Fruit fly (Drosophila melanogaster) whole organism, pupa: ENCODE data around the gene alpha-Est5.

ENCODE experiments used
- CG10348 ChIP-seq: fragments of 200-800 bp; sonication (Bioruptor generic); IDR thresholded peaks from 2 replicates; pipeline ENCODE4 v1.3.6; 2022; ENCODE audit warnings: missing biosample characterization, missing genetic modification characterization
- CG12605 ChIP-seq: fragments of 200-800 bp; sonication (Bioruptor generic); IDR thresholded peaks from 2 replicates; pipeline ENCODE4 v1.3.6; 2022; ENCODE audit warnings: missing biosample characterization, missing genetic modification characterization
- CG13204 ChIP-seq: fragments of 200-800 bp; sonication (Bioruptor generic); optimal IDR thresholded peaks from 2 replicates; lab custom pipeline; 2018; ENCODE audit warnings: missing biosample characterization, mild to moderate bottlenecking, missing genetic modification characterization, moderate library complexity
- CG14655 ChIP-seq: fragments of 200-800 bp; sonication (Bioruptor generic); optimal IDR thresholded peaks from 3 replicates; lab custom pipeline; 2017; ENCODE audit warnings: mild to moderate bottlenecking, missing biosample characterization, missing genetic modification reagents, missing genetic modification characterization
- CG15710 ChIP-seq: fragments of 200-800 bp; sonication (Bioruptor generic); optimal IDR thresholded peaks from 2 replicates; lab custom pipeline; 2018; ENCODE audit warnings: missing biosample characterization, mild to moderate bottlenecking, missing genetic modification characterization, moderate library complexity
- CG17806 ChIP-seq: fragments of 200-800 bp; sonication (Bioruptor generic); optimal IDR thresholded peaks from 2 replicates; lab custom pipeline; 2018; ENCODE audit warnings: missing biosample characterization, mild to moderate bottlenecking, missing genetic modification characterization, moderate library complexity
- CG32121 ChIP-seq: fragments of 200-800 bp; sonication (Bioruptor generic); IDR thresholded peaks from 2 replicates; pipeline ENCODE4 v1.3.6; 2022; ENCODE audit warnings: missing biosample characterization, missing genetic modification characterization
- CG34367 ChIP-seq: fragments of 200-800 bp; sonication (Bioruptor generic); optimal IDR thresholded peaks from 2 replicates; lab custom pipeline; 2018; ENCODE audit warnings: missing biosample characterization, mild to moderate bottlenecking, missing genetic modification characterization
- CG4496 ChIP-seq: fragments of 200-800 bp; sonication (Bioruptor generic); IDR thresholded peaks from 3 replicates; pipeline ENCODE4 v1.3.6; 2022; ENCODE audit warnings: missing biosample characterization, missing genetic modification characterization
- CG8159 ChIP-seq: fragments of 200-800 bp; sonication (Bioruptor generic); optimal IDR thresholded peaks from 3 replicates; lab custom pipeline; 2018; ENCODE audit warnings: missing biosample characterization, mild to moderate bottlenecking, missing genetic modification characterization, moderate library complexity
- CG8301 ChIP-seq: fragments of 200-800 bp; sonication (Bioruptor generic); optimal IDR thresholded peaks from 2 replicates; lab custom pipeline; 2018; ENCODE audit warnings: missing biosample characterization, mild to moderate bottlenecking, missing genetic modification characterization
- CG9948 ChIP-seq: fragments of 200-800 bp; sonication (Bioruptor generic); optimal IDR thresholded peaks from 2 replicates; lab custom pipeline; 2018; ENCODE audit warnings: missing biosample characterization, mild to moderate bottlenecking, missing genetic modification characterization, moderate library complexity
- D1 ChIP-seq: fragments of 200-800 bp; sonication (Bioruptor generic); optimal IDR thresholded peaks from 2 replicates; lab custom pipeline; 2018; ENCODE audit warnings: missing biosample characterization, mild to moderate bottlenecking, missing genetic modification characterization, moderate library complexity
- EcR ChIP-seq: fragments of 200-800 bp; sonication (Bioruptor generic); optimal IDR thresholded peaks from 3 replicates; lab custom pipeline; 2019; ENCODE audit warnings: missing biosample characterization, missing genetic modification characterization, mild to moderate bottlenecking, moderate library complexity, missing genetic modification reagents
- Ets98B ChIP-seq: fragments of 200-800 bp; sonication (Bioruptor generic); IDR thresholded peaks from 2 replicates; pipeline ENCODE4 v1.3.6; 2022; ENCODE audit warnings: missing biosample characterization, missing genetic modification characterization
- Pif1A ChIP-seq: fragments of 200-800 bp; sonication (Bioruptor generic); optimal IDR thresholded peaks from 3 replicates; lab custom pipeline; 2016; ENCODE audit warnings: missing biosample characterization, missing genetic modification characterization
- Pif1B ChIP-seq: fragments of 200-800 bp; sonication (Bioruptor generic); optimal IDR thresholded peaks from 3 replicates; lab custom pipeline; 2016; ENCODE audit warnings: missing biosample characterization, missing genetic modification characterization
- Snoo ChIP-seq: fragments of 200-800 bp; sonication (Bioruptor generic); optimal IDR thresholded peaks from 3 replicates; lab custom pipeline; 2017; ENCODE audit warnings: missing biosample characterization, mild to moderate bottlenecking, missing genetic modification characterization, inconsistent platforms
- fd96Ca ChIP-seq: fragments of 200-800 bp; sonication (Bioruptor generic); IDR thresholded peaks from 3 replicates; pipeline ENCODE4 v1.3.6; 2022; ENCODE audit warnings: missing biosample characterization, missing genetic modification characterization
- gl ChIP-seq: fragments of 200-800 bp; sonication (Bioruptor generic); optimal IDR thresholded peaks from 2 replicates; lab custom pipeline; 2018; ENCODE audit warnings: missing biosample characterization, mild to moderate bottlenecking, missing genetic modification characterization
- rn ChIP-seq: fragments of 200-800 bp; sonication (Bioruptor generic); IDR thresholded peaks from 2 replicates; pipeline ENCODE4 v1.3.6; 2022; ENCODE audit warnings: missing biosample characterization, missing genetic modification characterization

Gene alpha-Est5

dm6 chr3R:7538435-7538834 is 2.2 kb upstream of the alpha-Est5 start, which contains the start of gene alpha-Est4:
Gene alpha-Est4 (minus strand): TSS chr3R:7538615.
- no peak for TF ChIP-seq fd96Ca (GFP tag; lab: Robert Waterston, UW)
- no peak for TF ChIP-seq CG4496
- TF ChIP-seq EcR (GFP tag; lab: Kevin White, UChicago) = no peak
- no peak for TF ChIP-seq CG10348 (GFP tag; lab: Robert Waterston, UW)
- no peak for TF ChIP-seq CG17806
- TF ChIP-seq Snoo (tag; lab: Kevin White, UChicago) = no peak
- no peak for TF ChIP-seq gl

- TF ChIP-seq D1 (no peak), gl (no peak), CG8159 (no peak), Pif1A (no peak)
Observed at dm6 chr3R:7535606-7536005, 584 bp downstream of the alpha-Est5 start.

DNA sequence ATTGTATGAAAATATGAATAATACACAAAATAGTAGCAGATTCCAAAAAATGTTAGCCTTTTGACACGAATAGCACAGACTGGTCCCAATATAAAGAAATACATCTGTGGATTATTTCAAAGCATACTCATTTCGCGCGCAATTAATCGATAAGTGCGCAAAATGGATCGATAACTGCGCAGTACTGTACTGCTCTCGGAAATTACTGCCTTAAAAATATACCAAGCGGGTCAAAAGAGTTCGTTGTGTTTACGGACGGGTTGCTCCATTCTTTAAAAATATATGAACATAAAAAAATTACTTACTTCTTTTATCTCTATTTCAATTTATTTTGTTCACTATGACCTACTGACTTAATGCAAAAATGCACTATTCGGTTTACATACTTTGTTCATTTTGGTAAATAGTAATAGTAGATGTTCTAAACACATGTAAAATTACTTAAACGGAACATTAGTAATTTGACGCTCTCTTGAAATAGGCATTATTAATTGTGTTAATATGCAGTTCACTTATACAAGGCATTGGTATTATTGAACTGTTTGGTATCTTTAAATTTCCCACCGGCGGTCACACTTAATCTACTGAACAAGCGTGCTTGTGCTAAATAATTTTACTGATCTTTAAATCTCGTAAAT is 5.9 kb downstream of the alpha-Est5 start, which contains the start of the genes Rtnl2 and alphaTub84D:
Rtnl2 (minus strand) TSS at position 58 of the 638 bp plus-strand sequence.
alphaTub84D (plus strand) TSS at position 570 of the 638 bp plus-strand sequence.
- no peak for TF ChIP-seq CG4496
- no peak for TF ChIP-seq CG13204 (GFP tag; lab: Kevin White, UChicago)
- TF ChIP-seq CG8301 (tag; lab: Kevin White, UChicago) = no peak
- no peak for TF ChIP-seq D1
- no peak for TF ChIP-seq Snoo (tag; lab: Kevin White, UChicago)
- no peak for TF ChIP-seq CG9948 (tag; lab: Kevin White, UChicago)
- TF ChIP-seq gl = no peak
- TF ChIP-seq CG8159 = no peak
- TF ChIP-seq Pif1A = no peak
- no peak for TF ChIP-seq CG34367 (tag; lab: Kevin White, UChicago)
- TF ChIP-seq CG32121 (GFP tag; lab: Robert Waterston, UW) = no peak
- TF ChIP-seq CG14655 (GFP tag; lab: Kevin White, UChicago) = no peak
- no peak for TF ChIP-seq Pif1B (GFP tag; lab: Kevin White, UChicago)
- no peak for TF ChIP-seq Ets98B
- TF ChIP-seq CG10348 (GFP tag; lab: Robert Waterston, UW) = no peak
- no peak for TF ChIP-seq fd96Ca (GFP tag; lab: Robert Waterston, UW)
- TF ChIP-seq CG15710 = no peak

dm6 chr3R:7528677-7529076 is 7.5 kb downstream of the alpha-Est5 start, which contains the start of gene alpha-Est6:
Gene alpha-Est6 (minus strand): TSS chr3R:7528777.
- TF ChIP-seq CG17806 (no peak), EcR (GFP tag; lab: Kevin White, UChicago) (no peak), CG14655 (GFP tag; lab: Kevin White, UChicago) (no peak), Pif1A (no peak), CG9948 (tag; lab: Kevin White, UChicago) (no peak), CG8159 (no peak), D1 (no peak), CG13204 (GFP tag; lab: Kevin White, UChicago) (no peak), rn (GFP tag; lab: Robert Waterston, UW) (no peak)
- TF ChIP-seq, all 21 proteins: peak for 0

DNA sequence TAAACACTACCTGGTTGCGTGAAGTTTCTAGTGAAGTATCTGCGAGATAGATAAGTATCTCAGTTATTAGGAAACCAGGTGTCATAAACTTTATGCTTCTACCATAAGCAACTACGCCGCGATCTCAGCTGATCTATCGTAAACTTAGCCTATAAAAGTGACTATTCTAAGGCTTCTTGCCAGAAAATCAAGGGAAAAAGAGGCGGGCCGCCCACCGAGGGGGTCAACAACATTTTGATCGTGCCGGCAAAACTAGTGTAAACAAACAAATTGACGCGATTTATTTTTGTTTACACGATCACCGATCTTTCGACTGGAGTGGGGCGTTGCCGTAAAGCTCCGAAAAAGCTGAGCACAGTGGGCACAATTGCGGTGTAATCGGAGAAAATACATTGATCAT is 12.0 kb downstream of the alpha-Est5 start:
- TF ChIP-seq gl = no peak
- no peak for TF ChIP-seq Pif1A
- TF ChIP-seq D1 = no peak
- no peak for TF ChIP-seq CG34367 (tag; lab: Kevin White, UChicago)
- no peak for TF ChIP-seq EcR (GFP tag; lab: Kevin White, UChicago)
- no peak for TF ChIP-seq CG8301 (tag; lab: Kevin White, UChicago)
- no peak for TF ChIP-seq Pif1B (GFP tag; lab: Kevin White, UChicago)
- no peak for TF ChIP-seq CG17806
- no peak for TF ChIP-seq rn (GFP tag; lab: Robert Waterston, UW)
- TF ChIP-seq CG8159 = no peak
- TF ChIP-seq, all 21 proteins: peak for 0

DNA sequence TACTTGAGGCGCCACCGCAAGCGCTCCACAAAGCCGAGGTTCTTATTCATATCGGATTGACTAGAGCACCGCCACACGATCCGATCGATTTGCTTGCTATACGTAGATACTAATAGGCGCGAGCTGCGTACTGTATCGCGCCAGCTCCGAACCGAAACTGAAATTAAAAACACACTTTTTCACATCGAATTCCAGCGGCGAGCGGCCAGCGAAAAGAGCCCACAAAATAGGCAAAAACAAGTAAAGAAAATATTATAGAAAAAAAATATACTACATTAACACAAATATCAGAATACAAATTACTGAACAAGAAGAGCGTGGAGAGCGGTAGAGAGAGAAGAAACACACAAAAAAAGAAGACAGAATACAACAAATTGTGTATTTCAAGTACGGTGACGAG is 12.6 kb downstream of the alpha-Est5 start, which contains the start of gene alpha-Est7:
alpha-Est7 (minus strand) TSS at position 160 of the 400 bp plus-strand sequence.
- TF ChIP-seq gl (no peak), CG14655 (GFP tag; lab: Kevin White, UChicago) (no peak), CG12605 (GFP tag; lab: Robert Waterston, UW) (no peak; the same call in 1 of the 2 replicates), rn (GFP tag; lab: Robert Waterston, UW) (no peak), CG8301 (tag; lab: Kevin White, UChicago) (no peak), CG10348 (GFP tag; lab: Robert Waterston, UW) (no peak), CG9948 (tag; lab: Kevin White, UChicago) (no peak), CG15710 (no peak), Pif1B (GFP tag; lab: Kevin White, UChicago) (no peak), EcR (GFP tag; lab: Kevin White, UChicago) (no peak), D1 (no peak), CG32121 (GFP tag; lab: Robert Waterston, UW) (no peak), CG8159 (no peak), CG17806 (no peak)
